Worm (Caenorhabditis elegans): ENCODE measurements around the gene cnc-5.
A peak's percentile ranks its signal among the peaks of the same experiment; 100 is the strongest.

cnc-5 gene

ce11 chrV:1488642-1489041 is 43.5 kb downstream of the cnc-5 start:
- TF ChIP-seq zip-2 (tag; optimal IDR thresholded peaks at IDR 0.05) (no peak), nhr-11 (tag; optimal IDR thresholded peaks at IDR 0.05) (peak; percentile 16)

- TF ChIP-seq spr-1 (tag; optimal IDR thresholded peaks at IDR 0.05): no peak
- no peak for TF ChIP-seq lin-13 (GFP tag; optimal IDR thresholded peaks at IDR 0.05)
- TF ChIP-seq ces-1 (GFP tag; optimal IDR thresholded peaks at IDR 0.05): no peak
- TF ChIP-seq nhr-6 (tag; optimal IDR thresholded peaks at IDR 0.05): no peak
- TF ChIP-seq mdt-29 (GFP tag; IDR thresholded peaks at IDR 0.05): no peak
- no peak for TF ChIP-seq hlh-11 (tag; optimal IDR thresholded peaks at IDR 0.05)
- TF ChIP-seq nhr-28 (tag; optimal IDR thresholded peaks at IDR 0.05): no peak
- no peak for TF ChIP-seq mxl-2 (GFP tag; conservative IDR thresholded peaks at IDR 0.05)
- no peak for TF ChIP-seq lin-38 (GFP tag; IDR thresholded peaks at IDR 0.05)
- TF ChIP-seq unc-130 (GFP tag; optimal IDR thresholded peaks at IDR 0.05): no peak
- no peak for TF ChIP-seq ZK337.2 (GFP tag; IDR thresholded peaks at IDR 0.05)
- TF ChIP-seq ZK546.5 (tag; optimal IDR thresholded peaks at IDR 0.05): no peak
- TF ChIP-seq fkh-10 (GFP tag; optimal IDR thresholded peaks at IDR 0.05): no peak
- TF ChIP-seq F26F4.8 (GFP tag; conservative IDR thresholded peaks at IDR 0.05): no peak
- TF ChIP-seq dpl-1 (GFP tag; optimal IDR thresholded peaks at IDR 0.05): no peak
- no peak for TF ChIP-seq Y48G9A.11 (GFP tag; IDR thresholded peaks at IDR 0.05)
Measured at ce11 chrV:1491510-1491909, 46.3 kb downstream of the cnc-5 start, which contains the start of gene C38C3.6. Gene C38C3.6 (minus strand): TSS chrV:1491610.

- TF ChIP-seq dmd-9 (GFP tag; IDR thresholded peaks at IDR 0.05): no peak
- TF ChIP-seq nhr-11 (tag; optimal IDR thresholded peaks at IDR 0.05): no peak
- TF ChIP-seq zip-11 (GFP tag; IDR thresholded peaks at IDR 0.05): no peak
- TF ChIP-seq hmg-1.1 (GFP tag; IDR thresholded peaks at IDR 0.05): no peak
- no peak for TF ChIP-seq ZK337.2 (GFP tag; IDR thresholded peaks at IDR 0.05)
- no peak for TF ChIP-seq ztf-11 (tag; optimal IDR thresholded peaks at IDR 0.05)
- TF ChIP-seq lin-29 (GFP tag; IDR thresholded peaks at IDR 0.05): no peak
- no peak for TF ChIP-seq nhr-10 (tag; optimal IDR thresholded peaks at IDR 0.05)
- no peak for TF ChIP-seq zip-2 (tag; optimal IDR thresholded peaks at IDR 0.05)
- TF ChIP-seq madf-9 (GFP tag; conservative IDR thresholded peaks at IDR 0.05): no peak
- no peak for TF ChIP-seq nhr-48 (tag; optimal IDR thresholded peaks at IDR 0.05)
- no peak for TF ChIP-seq R02D3.7 (tag; optimal IDR thresholded peaks at IDR 0.05)
- TF ChIP-seq nhr-77 (tag; optimal IDR thresholded peaks at IDR 0.05): no peak
- no peak for TF ChIP-seq F44E2.7 (GFP tag; IDR thresholded peaks at IDR 0.05)
Measured at ce11 chrV:1494469-1494868, 49.3 kb downstream of the cnc-5 start, which contains the start of gene spig-7. Gene spig-7 (plus strand): TSS chrV:1494769.

- TF ChIP-seq gei-8 (GFP tag; optimal IDR thresholded peaks at IDR 0.05) (no peak), R02D3.7 (tag; optimal IDR thresholded peaks at IDR 0.05) (no peak), skn-1 (tag; optimal IDR thresholded peaks at IDR 0.05) (no peak), egl-27 (tag; optimal IDR thresholded peaks at IDR 0.05) (no peak), F44E2.7 (GFP tag; IDR thresholded peaks at IDR 0.05) (no peak), dve-1 (tag; optimal IDR thresholded peaks at IDR 0.05; ENCODE audit: insufficient read depth) (no peak), ceh-32 (tag; optimal IDR thresholded peaks at IDR 0.05; ENCODE audit: poor library complexity) (no peak), Y48G9A.11 (GFP tag; IDR thresholded peaks at IDR 0.05) (no peak), tag-97 (GFP tag; IDR thresholded peaks at IDR 0.05) (no peak), hmg-1.1 (GFP tag; IDR thresholded peaks at IDR 0.05) (no peak), lin-39 (tag; optimal IDR thresholded peaks at IDR 0.05) (no peak), ceh-28 (tag; optimal IDR thresholded peaks at IDR 0.05) (no peak), spr-3 (GFP tag; optimal IDR thresholded peaks at IDR 0.05) (no peak), aha-1 (tag) (no peak), lin-38 (GFP tag; IDR thresholded peaks at IDR 0.05) (no peak), daf-8 (GFP tag; IDR thresholded peaks at IDR 0.05) (no peak)
Measured at ce11 chrV:1495334-1495733, 50.2 kb downstream of the cnc-5 start, which contains the start of gene C38C3.3. Gene C38C3.3 (plus strand): TSS chrV:1495634.

Measured in whole organism, L4 larva.